Fruit fly (Drosophila melanogaster): ENCODE results near the gene CG31709.

Gene CG31709

DNA sequence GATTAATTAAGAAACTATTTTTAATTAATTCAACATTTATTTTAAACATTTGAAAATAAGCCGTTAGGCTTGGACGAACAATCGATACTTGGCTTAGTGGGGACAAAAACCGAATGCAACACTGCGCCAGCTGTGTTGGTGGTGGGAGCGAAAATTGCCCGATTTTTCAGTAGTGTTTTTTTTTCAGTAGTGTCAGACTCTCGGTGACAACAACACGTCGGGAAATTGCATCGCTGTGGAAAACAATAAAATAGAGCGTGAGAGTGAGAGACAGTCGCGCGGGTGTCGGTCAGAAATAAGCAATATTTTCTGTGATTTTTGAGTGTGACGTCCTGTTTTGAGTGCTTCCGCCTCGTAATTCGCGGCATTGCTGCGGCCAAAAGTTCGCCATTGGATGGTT lies 37.2 kb upstream of the CG31709 start (continued):
- TF ChIP-seq crp (GFP tag; optimal IDR thresholded peaks at IDR 0.05), result peak; percentile 76 to 96
- TF ChIP-seq tup (GFP tag; optimal IDR thresholded peaks at IDR 0.05), result no peak
- TF ChIP-seq B-H1 (GFP tag; IDR thresholded peaks at IDR 0.05), result no peak
- TF ChIP-seq Tbp (GFP tag; optimal IDR thresholded peaks at IDR 0.05), result no peak
- no peak for TF ChIP-seq CG2678 (tag; optimal IDR thresholded peaks at IDR 0.05)
- no peak for TF ChIP-seq CG12104 (GFP tag; optimal IDR thresholded peaks at IDR 0.05)
- peak; percentile 21 for TF ChIP-seq Nf-YC (tag; optimal IDR thresholded peaks at IDR 0.05)
- 0 out of 3 replicates have a peak, but pooled peaks have one; percentile 11 for TF ChIP-seq CG11093 (GFP tag; IDR thresholded peaks at IDR 0.05)
- peak; percentile 58 for TF ChIP-seq dm (GFP tag; optimal IDR thresholded peaks at IDR 0.05)
- peak; percentile 28 for TF ChIP-seq Dek (tag; optimal IDR thresholded peaks at IDR 0.05)
- TF ChIP-seq lilli (GFP tag; optimal IDR thresholded peaks at IDR 0.05), result peak; percentile 63
- TF ChIP-seq Antp (GFP tag; optimal IDR thresholded peaks at IDR 0.05), result peak; percentile 61
- TF ChIP-seq luna (GFP tag; optimal IDR thresholded peaks at IDR 0.05), result no peak
- TF ChIP-seq Gug (GFP tag; IDR thresholded peaks at IDR 0.05), result peak; percentile 37; the same call in 2 of the 4 replicates
- TF ChIP-seq klu (GFP tag; IDR thresholded peaks at IDR 0.05), result no peak
- 0 out of 2 replicates have a peak, but pooled peaks have one; percentile 20 for TF ChIP-seq Drgx (GFP tag; IDR thresholded peaks at IDR 0.05)
- TF ChIP-seq MBD-R2 (GFP tag; IDR thresholded peaks at IDR 0.05), result peak; percentile 74
- no peak for TF ChIP-seq CG15073 (GFP tag; optimal IDR thresholded peaks at IDR 0.05)
- TF ChIP-seq CG18764 (GFP tag; optimal IDR thresholded peaks at IDR 0.05), result no peak
- peak; percentile 49 for TF ChIP-seq CG13424 (tag; optimal IDR thresholded peaks at IDR 0.05)
- TF ChIP-seq chif (GFP tag; optimal IDR thresholded peaks at IDR 0.05), result peak in 1 of 2 experiments; percentile 68
- TF ChIP-seq Asciz (GFP tag; optimal IDR thresholded peaks at IDR 0.05), result no peak
- TF ChIP-seq CG8944 (GFP tag; optimal IDR thresholded peaks at IDR 0.05), result peak; percentile 30
- TF ChIP-seq CG30020 (tag; optimal IDR thresholded peaks at IDR 0.05), result no peak
- peak; percentile 46 for TF ChIP-seq CG18011 (GFP tag; optimal IDR thresholded peaks at IDR 0.05)
- no peak for TF ChIP-seq lbe (GFP tag; optimal IDR thresholded peaks at IDR 0.05)
- peak; percentile 51 for TF ChIP-seq CG12155 (GFP tag; optimal IDR thresholded peaks at IDR 0.05)
- peak; percentile 29 for TF ChIP-seq Vsx1 (GFP tag; optimal IDR thresholded peaks at IDR 0.05)
- TF ChIP-seq hb (GFP tag; IDR thresholded peaks at IDR 0.05; ENCODE audit: partially characterized antibody), result peak; percentile 60; the same call in 1 of the 3 replicates
- TF ChIP-seq az2 (GFP tag; optimal IDR thresholded peaks at IDR 0.05), result peak; percentile 21
- 0 out of 2 replicates have a peak, but pooled peaks have one; percentile 38 for TF ChIP-seq sens-2 (GFP tag; IDR thresholded peaks at IDR 0.05)
- TF ChIP-seq dmrt11E (tag; optimal IDR thresholded peaks at IDR 0.05), result no peak
- TF ChIP-seq Lpt (GFP tag; optimal IDR thresholded peaks at IDR 0.05), result no peak
- TF ChIP-seq CG3995 (GFP tag; optimal IDR thresholded peaks at IDR 0.05), result no peak
- TF ChIP-seq ham (GFP tag; IDR thresholded peaks at IDR 0.05), result no peak
- no peak for TF ChIP-seq hth (optimal IDR thresholded peaks at IDR 0.05)
- no peak for TF ChIP-seq Ssrp (tag; optimal IDR thresholded peaks at IDR 0.05)
- 0 out of 2 replicates have a peak, but pooled peaks have one; percentile 36 for TF ChIP-seq CG14014 (GFP tag; IDR thresholded peaks at IDR 0.05)
- TF ChIP-seq chn (GFP tag; optimal IDR thresholded peaks at IDR 0.05), result peak; percentile 32
- TF ChIP-seq Scr (GFP tag; IDR thresholded peaks at IDR 0.05; ENCODE audit: partially characterized antibody), result peak; percentile 70
- TF ChIP-seq Hand (GFP tag; optimal IDR thresholded peaks at IDR 0.05), result no peak
- peak; percentile 0 for TF ChIP-seq CG13296 (GFP tag; optimal IDR thresholded peaks at IDR 0.05)
- TF ChIP-seq Dfd (GFP tag; optimal IDR thresholded peaks at IDR 0.05), result no peak
- TF ChIP-seq chinmo (GFP tag; IDR thresholded peaks at IDR 0.05; ENCODE audit: partially characterized antibody), result peak; percentile 82; the same call in 2 of the 4 replicates
- peak; percentile 64 for TF ChIP-seq MESR4 (GFP tag; optimal IDR thresholded peaks at IDR 0.05)
- TF ChIP-seq CG13775 (GFP tag; optimal IDR thresholded peaks at IDR 0.05), result peak; percentile 20
- no peak for TF ChIP-seq CG1233 (GFP tag; optimal IDR thresholded peaks at IDR 0.05)
- no peak for TF ChIP-seq CG5180 (GFP tag; optimal IDR thresholded peaks at IDR 0.05)
- peak; percentile 39 for TF ChIP-seq CG16863 (GFP tag; optimal IDR thresholded peaks at IDR 0.05)
- no peak for TF ChIP-seq danr (GFP tag; IDR thresholded peaks at IDR 0.05)
- no peak for TF ChIP-seq ATbp (GFP tag; optimal IDR thresholded peaks at IDR 0.05)

Data from whole organism, embryonic.